Worm (Caenorhabditis elegans) whole organism, early embryonic: ENCODE results near the gene clec-52.

Source experiments
- B0310.2 ChIP-seq: sonication (generic microtip); optimal IDR thresholded peaks from 2 replicates; lab custom pipeline; 2016; ENCODE audit warnings: mild to moderate bottlenecking, missing genetic modification characterization, missing compliant biosample characterization
- F13C5.2 ChIP-seq: sonication (generic microtip); optimal IDR thresholded peaks from 2 replicates; lab custom pipeline; 2017; ENCODE audit warnings: mild to moderate bottlenecking, missing genetic modification characterization, inconsistent platforms, missing compliant biosample characterization
- aly-1 ChIP-seq: sonication (generic microtip); optimal IDR thresholded peaks from 2 replicates; lab custom pipeline; 2016; ENCODE audit warnings: missing genetic modification characterization, missing compliant biosample characterization
- ama-1 ChIP-seq: fragments of 150-350 bp; optimal IDR thresholded peaks from 2 replicates; lab custom pipeline; 2014
- ceh-13 ChIP-seq: fragments of 200-800 bp; sonication (Bioruptor generic); optimal IDR thresholded peaks from 2 replicates; lab custom pipeline; 2018; ENCODE audit warnings: mild to moderate bottlenecking, missing genetic modification characterization, missing compliant biosample characterization
- ceh-36 ChIP-seq: sonication (generic microtip); optimal IDR thresholded peaks from 2 replicates; lab custom pipeline; 2016; ENCODE audit warnings: missing genetic modification characterization, inconsistent platforms, missing compliant biosample characterization
- ets-7 ChIP-seq: sonication (generic microtip); optimal IDR thresholded peaks from 2 replicates; lab custom pipeline; 2016; ENCODE audit warnings: missing genotype, missing genetic modification characterization, missing compliant biosample characterization
- flt-1 ChIP-seq: fragments of 200-800 bp; sonication (Bioruptor generic); IDR thresholded peaks from 2 replicates; pipeline ENCODE4 v1.3.6; 2022; ENCODE audit warnings: missing genetic modification characterization, missing compliant biosample characterization
- hmbx-1 ChIP-seq: sonication (generic microtip); optimal IDR thresholded peaks from 2 replicates; lab custom pipeline; 2016; ENCODE audit warnings: mild to moderate bottlenecking, missing genetic modification characterization, missing compliant biosample characterization
- hmg-4 ChIP-seq: fragments of 200-800 bp; sonication (Bioruptor generic); optimal IDR thresholded peaks from 2 replicates; lab custom pipeline; 2018; ENCODE audit warnings: mild to moderate bottlenecking, missing genetic modification characterization, missing compliant biosample characterization
- hnd-1 ChIP-seq: sonication (generic microtip); optimal IDR thresholded peaks from 2 replicates; lab custom pipeline; 2016; ENCODE audit warnings: missing genetic modification characterization, missing compliant biosample characterization
- pes-1 ChIP-seq: fragments of 200-800 bp; sonication (Bioruptor generic); IDR thresholded peaks from 2 replicates; pipeline ENCODE4 v1.3.6; 2022; ENCODE audit warnings: missing genetic modification reagents, missing genetic modification characterization, missing compliant biosample characterization
- scrt-1 ChIP-seq: fragments of 200-800 bp; sonication (Bioruptor generic); IDR thresholded peaks from 2 replicates; pipeline ENCODE4 v1.3.6; 2022; ENCODE audit warnings: missing genetic modification characterization, missing compliant biosample characterization
- sea-1 ChIP-seq: fragments of 200-800 bp; sonication (Bioruptor generic); conservative IDR thresholded peaks from 2 replicates; pipeline ENCODE4 v1.3.6; 2022; ENCODE audit warnings: missing genetic modification characterization, missing compliant biosample characterization
- tbx-11 ChIP-seq: fragments of 200-800 bp; sonication (Bioruptor generic); IDR thresholded peaks from 2 replicates; pipeline ENCODE4 v1.3.6; 2022; ENCODE audit warnings: missing genetic modification characterization, missing compliant biosample characterization
- tbx-37 ChIP-seq: fragments of 200-800 bp; sonication (Bioruptor generic); conservative IDR thresholded peaks from 2 replicates; pipeline ENCODE4 v1.3.6; 2022; ENCODE audit warnings: missing genetic modification reagents, missing genetic modification characterization, missing compliant biosample characterization
- tra-4 ChIP-seq: sonication (generic microtip); optimal IDR thresholded peaks from 2 replicates; lab custom pipeline; 2017; ENCODE audit warnings: missing genetic modification characterization, missing compliant biosample characterization

The clec-52 gene

ce11 chrIV:8161774-8162173, 6.8 kb downstream of the clec-52 start:
- TF ChIP-seq aly-1 (tag; lab: Kevin White, UChicago) (no peak), hnd-1 (tag; lab: Kevin White, UChicago) (no peak), flt-1 (GFP tag; lab: Robert Waterston, UW) (no peak), ama-1 (lab: Kevin White, UChicago) (no peak), B0310.2 (tag; lab: Kevin White, UChicago) (no peak), F13C5.2 (no peak), ceh-13 (no peak), ceh-36 (no peak), hmg-4 (GFP tag; lab: Kevin White, UChicago) (no peak), tra-4 (tag; lab: Kevin White, UChicago) (no peak), hmbx-1 (tag; lab: Kevin White, UChicago) (no peak), tbx-37 (GFP tag; lab: Robert Waterston, UW) (no peak)

DNA sequence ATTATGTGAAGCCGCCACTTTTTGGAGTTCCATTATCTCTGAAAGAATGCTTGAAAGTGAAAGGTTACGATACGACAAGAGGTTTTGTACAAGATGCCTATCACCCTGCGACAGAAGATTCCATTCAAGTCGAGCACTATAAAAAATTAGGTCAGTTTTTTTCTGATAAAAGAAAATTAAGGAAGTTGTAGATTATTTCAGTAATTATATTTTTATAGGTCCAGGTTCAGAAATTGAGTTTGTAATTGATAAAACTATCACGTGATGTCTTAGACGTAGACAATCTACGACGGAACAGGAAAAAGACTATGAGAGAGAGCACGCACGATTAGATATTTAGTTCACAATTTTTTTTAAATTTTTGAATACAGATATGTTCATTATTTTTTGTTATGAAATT, 8.6 kb downstream of the clec-52 start:
- TF ChIP-seq scrt-1 (GFP tag; lab: Robert Waterston, UW) (no peak), hnd-1 (tag; lab: Kevin White, UChicago) (no peak), sea-1 (GFP tag; lab: Robert Waterston, UW) (no peak), pes-1 (GFP tag; lab: Robert Waterston, UW) (no peak), ceh-36 (no peak), tbx-37 (GFP tag; lab: Robert Waterston, UW) (no peak), aly-1 (tag; lab: Kevin White, UChicago) (no peak), F13C5.2 (no peak), tbx-11 (GFP tag; lab: Robert Waterston, UW) (no peak), hmbx-1 (tag; lab: Kevin White, UChicago) (no peak)

DNA sequence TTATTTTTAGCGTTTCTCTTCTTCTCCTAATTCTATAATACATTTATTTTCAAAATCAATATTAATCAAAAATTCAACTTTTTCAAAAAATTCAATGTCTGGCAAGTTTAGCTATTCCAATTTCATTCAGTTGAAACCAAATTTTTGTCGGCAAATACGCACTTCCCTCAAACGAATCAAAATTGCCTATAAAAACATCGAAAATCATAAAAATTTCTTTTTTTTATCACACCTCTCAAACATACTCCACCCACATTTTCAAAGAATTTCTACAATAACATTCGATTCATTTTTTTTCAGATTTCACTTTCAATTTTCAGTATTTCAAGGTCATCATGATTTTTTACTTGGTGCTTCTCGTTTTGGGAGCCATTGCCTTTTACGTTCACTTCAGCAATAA, 9.5 kb downstream of the clec-52 start, which contains the start of gene faah-1:
faah-1 (plus strand) TSS at position 301 of the 400 bp plus-strand sequence.
- no peak for TF ChIP-seq B0310.2 (tag; lab: Kevin White, UChicago)
- no peak for TF ChIP-seq F13C5.2
- no peak for TF ChIP-seq flt-1 (GFP tag; lab: Robert Waterston, UW)
- no peak for TF ChIP-seq scrt-1 (GFP tag; lab: Robert Waterston, UW)
- TF ChIP-seq pes-1 (GFP tag; lab: Robert Waterston, UW), result no peak
- TF ChIP-seq sea-1 (GFP tag; lab: Robert Waterston, UW), result no peak
- TF ChIP-seq ama-1 (lab: Kevin White, UChicago), result no peak
- no peak for TF ChIP-seq hmbx-1 (tag; lab: Kevin White, UChicago)
- TF ChIP-seq ceh-13, result no peak
- no peak for TF ChIP-seq hmg-4 (GFP tag; lab: Kevin White, UChicago)
- no peak for TF ChIP-seq hnd-1 (tag; lab: Kevin White, UChicago)
- no peak for TF ChIP-seq tra-4 (tag; lab: Kevin White, UChicago)
- TF ChIP-seq tbx-37 (GFP tag; lab: Robert Waterston, UW), result no peak
- TF ChIP-seq ceh-36, result no peak
- no peak for TF ChIP-seq ets-7
- TF ChIP-seq tbx-11 (GFP tag; lab: Robert Waterston, UW), result no peak
- no peak for TF ChIP-seq aly-1 (tag; lab: Kevin White, UChicago)

DNA sequence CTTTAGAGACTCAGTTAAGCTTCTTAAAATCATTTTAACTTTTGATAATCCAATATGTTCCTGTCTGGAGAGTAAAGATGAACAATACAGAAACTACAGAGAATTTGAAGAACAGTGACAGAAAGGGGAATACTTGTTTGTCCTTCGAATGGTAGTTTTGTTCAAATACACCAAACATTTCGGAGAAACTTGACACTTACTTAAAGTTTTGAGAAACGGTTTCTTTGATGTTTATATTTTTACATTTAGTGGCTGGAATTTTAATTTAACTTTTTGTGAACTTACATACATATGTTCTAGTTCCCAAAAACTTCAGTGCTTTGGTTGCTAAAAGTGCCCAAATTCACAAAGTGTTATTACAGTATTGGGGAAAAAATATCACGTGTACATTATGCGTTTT, 11.4 kb downstream of the clec-52 start, which contains the start of gene B0218.5:
B0218.5 (minus strand) TSS at position 101 of the 400 bp plus-strand sequence.
- TF ChIP-seq F13C5.2 (no peak), flt-1 (GFP tag; lab: Robert Waterston, UW) (no peak), ceh-36 (no peak), aly-1 (tag; lab: Kevin White, UChicago) (no peak), ceh-13 (no peak), pes-1 (GFP tag; lab: Robert Waterston, UW) (no peak), hmbx-1 (tag; lab: Kevin White, UChicago) (no peak), tbx-11 (GFP tag; lab: Robert Waterston, UW) (no peak)

DNA sequence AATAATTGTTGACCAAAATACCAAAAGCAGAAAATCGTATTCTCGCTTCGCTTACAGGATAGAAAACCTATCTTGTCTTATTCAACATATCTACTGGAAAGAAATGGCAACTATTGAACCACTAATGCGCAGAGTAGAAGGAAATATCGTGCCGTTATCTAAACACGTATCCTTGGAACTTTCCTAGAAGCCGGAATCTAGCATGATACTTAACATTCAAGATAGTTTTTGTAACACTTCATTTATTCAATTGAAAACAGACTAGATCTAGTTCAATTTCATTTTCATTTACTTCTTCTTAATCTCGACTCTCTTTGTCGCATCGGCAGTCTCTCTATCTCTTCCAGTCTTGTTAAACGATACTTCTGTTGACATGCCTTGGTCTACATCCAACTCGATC, 13.6 kb downstream of the clec-52 start:
- TF ChIP-seq ceh-13 (no peak), scrt-1 (GFP tag; lab: Robert Waterston, UW) (no peak), hmbx-1 (tag; lab: Kevin White, UChicago) (no peak), tbx-11 (GFP tag; lab: Robert Waterston, UW) (no peak), ama-1 (lab: Kevin White, UChicago) (no peak), hmg-4 (GFP tag; lab: Kevin White, UChicago) (no peak), aly-1 (tag; lab: Kevin White, UChicago) (no peak), hnd-1 (tag; lab: Kevin White, UChicago) (no peak)

- no peak for TF ChIP-seq ets-7
- no peak for TF ChIP-seq hnd-1 (tag; lab: Kevin White, UChicago)
- no peak for TF ChIP-seq hmg-4 (GFP tag; lab: Kevin White, UChicago)
- no peak for TF ChIP-seq B0310.2 (tag; lab: Kevin White, UChicago)
- TF ChIP-seq ama-1 (lab: Kevin White, UChicago), result no peak
- TF ChIP-seq pes-1 (GFP tag; lab: Robert Waterston, UW), result no peak
- no peak for TF ChIP-seq F13C5.2
- TF ChIP-seq tbx-11 (GFP tag; lab: Robert Waterston, UW), result no peak
- no peak for TF ChIP-seq aly-1 (tag; lab: Kevin White, UChicago)
- no peak for TF ChIP-seq scrt-1 (GFP tag; lab: Robert Waterston, UW)
- no peak for TF ChIP-seq tbx-37 (GFP tag; lab: Robert Waterston, UW)
- TF ChIP-seq tra-4 (tag; lab: Kevin White, UChicago), result no peak
- TF ChIP-seq sea-1 (GFP tag; lab: Robert Waterston, UW), result no peak
- no peak for TF ChIP-seq ceh-13
- TF ChIP-seq ceh-36, result no peak
- TF ChIP-seq flt-1 (GFP tag; lab: Robert Waterston, UW), result no peak
- TF ChIP-seq hmbx-1 (tag; lab: Kevin White, UChicago), result no peak
Measured at ce11 chrIV:8153163-8153562, 15.4 kb downstream of the clec-52 start.

ce11 chrIV:8152688-8153087, 15.9 kb downstream of the clec-52 start:
- TF ChIP-seq ets-7 (no peak), tbx-11 (GFP tag; lab: Robert Waterston, UW) (no peak), pes-1 (GFP tag; lab: Robert Waterston, UW) (no peak), tbx-37 (GFP tag; lab: Robert Waterston, UW) (no peak), hmg-4 (GFP tag; lab: Kevin White, UChicago) (no peak), hmbx-1 (tag; lab: Kevin White, UChicago) (no peak), aly-1 (tag; lab: Kevin White, UChicago) (no peak), sea-1 (GFP tag; lab: Robert Waterston, UW) (no peak), F13C5.2 (no peak)
